Worm (Caenorhabditis elegans) whole organism, L2 larva: ENCODE results near the gene F07E5.13.
"Not testable (repeated sequence)": the region's sequence is repeated elsewhere in the genome, so short reads cannot be mapped to it uniquely, and the experiment has no call there.

Experiments
- R02D3.7 ChIP-seq: fragments of 150-350 bp; optimal IDR thresholded peaks from 2 replicates; lab custom pipeline; 2014; ENCODE audit warnings: missing biosample characterization, missing genetic modification characterization
- aly-2 ChIP-seq: fragments of 150-350 bp; optimal IDR thresholded peaks from 2 replicates; lab custom pipeline; 2014; ENCODE audit warnings: missing biosample characterization, missing genetic modification characterization
- ama-1 ChIP-seq: fragments of 150-350 bp; optimal IDR thresholded peaks from 2 replicates; lab custom pipeline; 2018; ENCODE audit warnings: inconsistent platforms
- blmp-1 ChIP-seq: sonication (generic microtip); optimal IDR thresholded peaks from 2 replicates; lab custom pipeline; 2017; ENCODE audit warnings: missing genetic modification characterization, mild to moderate bottlenecking, missing compliant biosample characterization, antibody characterized with exemption, moderate library complexity; ENCODE audit not compliant: insufficient read depth
- elt-1 ChIP-seq: fragments of 150-350 bp; optimal IDR thresholded peaks from 2 replicates; lab custom pipeline; 2014; ENCODE audit warnings: missing biosample characterization, missing genetic modification characterization
- elt-3 ChIP-seq: sonication (generic microtip); optimal IDR thresholded peaks from 2 replicates; lab custom pipeline; 2017; ENCODE audit warnings: missing biosample characterization, missing genetic modification characterization
- mab-5 ChIP-seq: fragments of 150-350 bp; optimal IDR thresholded peaks from 2 replicates; lab custom pipeline; 2014; ENCODE audit warnings: missing biosample characterization, missing genetic modification characterization
- mdl-1 ChIP-seq, 2 experiments: fragments of 150-350 bp in 1 of 2; sonication (generic microtip) in 1 of 2; optimal IDR thresholded peaks; 2 replicates each; lab custom pipeline; 2017; ENCODE audit warnings: missing biosample characterization in 2 of 2, missing genetic modification characterization in 2 of 2
- nhr-11 ChIP-seq: fragments of 150-350 bp; optimal IDR thresholded peaks from 2 replicates; lab custom pipeline; 2014; ENCODE audit warnings: missing biosample characterization, missing genetic modification characterization
- nhr-12 ChIP-seq: fragments of 150-350 bp; optimal IDR thresholded peaks from 2 replicates; lab custom pipeline; 2014; ENCODE audit warnings: missing biosample characterization, missing genetic modification characterization
- snpc-4 ChIP-seq: fragments of 150-350 bp; optimal IDR thresholded peaks from 2 replicates; lab custom pipeline; 2014; ENCODE audit warnings: missing biosample characterization, missing genetic modification characterization
- ztf-4 ChIP-seq: fragments of 150-350 bp; optimal IDR thresholded peaks from 2 replicates; lab custom pipeline; 2014; ENCODE audit warnings: missing biosample characterization, missing genetic modification characterization

DNA sequence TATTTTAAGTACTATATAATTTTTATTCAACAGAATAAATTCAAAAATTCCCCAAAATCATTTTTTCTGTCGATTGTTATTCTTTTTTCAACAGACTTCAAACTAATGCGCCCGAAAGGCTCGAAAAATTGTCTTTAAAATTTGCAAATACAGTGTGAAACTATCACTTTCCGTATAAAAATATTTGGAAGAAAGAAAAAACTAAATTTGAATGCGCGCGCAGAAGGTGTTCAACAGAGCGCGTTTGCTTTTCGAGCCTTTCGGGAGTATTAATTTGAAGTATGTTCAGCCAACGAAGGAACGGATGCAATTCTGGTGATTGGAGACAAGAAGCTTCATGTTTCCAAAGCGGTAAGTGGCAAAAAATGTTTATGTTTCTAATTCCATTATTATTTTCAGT lies 31.6 kb downstream of the F07E5.13 start, which contains the start of gene btb-4:
- TF ChIP-seq elt-3 (tag; lab: Kevin White, UChicago); mab-5 (tag; lab: Kevin White, UChicago); nhr-11 (tag; lab: Kevin White, UChicago); aly-2; ztf-4; mdl-1 (tag; optimal IDR thresholded peaks at IDR 0.05; lab: Kevin White, UChicago); nhr-12 (tag; lab: Kevin White, UChicago); blmp-1; ama-1 (lab: Kevin White, UChicago); elt-1 (tag; lab: Kevin White, UChicago); R02D3.7; snpc-4: not testable (repeated sequence)
